Fruit fly (Drosophila melanogaster) whole organism, embryonic: Measurements from ENCODE around the gene Myo95E.

Experiments used
- ATbp ChIP-seq: fragments of 200-800 bp; sonication (Bioruptor generic); optimal IDR thresholded peaks from 2 replicates; lab custom pipeline; 2017; ENCODE audit warnings: missing biosample characterization, mild to moderate bottlenecking, missing genetic modification characterization, missing genetic modification reagents
- Adf1 ChIP-seq: fragments of 200-800 bp; sonication (Bioruptor generic); IDR thresholded peaks from 2 replicates; pipeline ENCODE4 v1.3.6; 2022; ENCODE audit warnings: missing biosample characterization, missing genetic modification characterization
- Bgb ChIP-seq: fragments of 200-800 bp; sonication (Bioruptor generic); IDR thresholded peaks from 2 replicates; pipeline ENCODE4 v1.3.6; 2022; ENCODE audit warnings: missing biosample characterization, missing genetic modification characterization; ENCODE audit not compliant: partially characterized antibody
- CG10431 ChIP-seq: fragments of 200-800 bp; sonication (Bioruptor generic); optimal IDR thresholded peaks from 3 replicates; lab custom pipeline; 2018; ENCODE audit warnings: missing biosample characterization, mild to moderate bottlenecking, missing genetic modification characterization
- CG13624 ChIP-seq: fragments of 200-800 bp; sonication (Bioruptor generic); optimal IDR thresholded peaks from 2 replicates; lab custom pipeline; 2016; ENCODE audit warnings: missing biosample characterization, missing genetic modification characterization
- CG17186 ChIP-seq: fragments of 200-800 bp; sonication (Bioruptor generic); optimal IDR thresholded peaks from 3 replicates; lab custom pipeline; 2017; ENCODE audit warnings: missing biosample characterization, missing genetic modification reagents, missing genetic modification characterization
- CG17385 ChIP-seq: fragments of 200-800 bp; sonication (Bioruptor generic); optimal IDR thresholded peaks from 3 replicates; lab custom pipeline; 2018; ENCODE audit warnings: missing biosample characterization, mild to moderate bottlenecking, missing genetic modification characterization
- CG17829 ChIP-seq: fragments of 200-800 bp; optimal IDR thresholded peaks from 2 replicates; lab custom pipeline; 2019; ENCODE audit warnings: missing biosample characterization, mild to moderate bottlenecking, missing genetic modification characterization, moderate library complexity
- CG2116 ChIP-seq: fragments of 200-800 bp; sonication (Bioruptor generic); optimal IDR thresholded peaks from 3 replicates; lab custom pipeline; 2018; ENCODE audit warnings: missing biosample characterization, mild to moderate bottlenecking, missing genetic modification characterization
- CG2202 ChIP-seq: fragments of 200-800 bp; sonication (Bioruptor generic); optimal IDR thresholded peaks from 2 replicates; lab custom pipeline; 2018; ENCODE audit warnings: missing biosample characterization, mild to moderate bottlenecking, missing genetic modification characterization
- CG31365 ChIP-seq: fragments of 200-800 bp; sonication (Bioruptor generic); optimal IDR thresholded peaks from 2 replicates; lab custom pipeline; 2018; ENCODE audit warnings: missing biosample characterization, mild to moderate bottlenecking, missing genetic modification characterization
- CG3838 ChIP-seq: fragments of 200-800 bp; sonication (Bioruptor generic); optimal IDR thresholded peaks from 3 replicates; lab custom pipeline; 2016; ENCODE audit warnings: missing biosample characterization, missing genetic modification characterization
- CG3995 ChIP-seq: fragments of 200-800 bp; sonication (Bioruptor generic); optimal IDR thresholded peaks from 3 replicates; lab custom pipeline; 2016; ENCODE audit warnings: missing biosample characterization, missing genetic modification characterization
- CG4282 ChIP-seq: fragments of 200-800 bp; sonication (Bioruptor generic); optimal IDR thresholded peaks from 2 replicates; lab custom pipeline; 2016; ENCODE audit warnings: missing biosample characterization, missing genetic modification characterization
- CG43689 ChIP-seq: fragments of 200-800 bp; sonication (Bioruptor generic); IDR thresholded peaks from 2 replicates; pipeline ENCODE4 v1.3.6; 2022; ENCODE audit warnings: missing biosample characterization, missing genetic modification characterization
- CG7786 ChIP-seq: fragments of 200-800 bp; sonication (Bioruptor generic); optimal IDR thresholded peaks from 2 replicates; lab custom pipeline; 2016; ENCODE audit warnings: missing biosample characterization, missing genetic modification characterization
- CG7963 ChIP-seq: fragments of 200-800 bp; sonication (Bioruptor generic); IDR thresholded peaks from 3 replicates; pipeline ENCODE4 v1.3.6; 2022; ENCODE audit warnings: missing biosample characterization, missing genetic modification characterization; ENCODE audit not compliant: partially characterized antibody
- CG7987 ChIP-seq: fragments of 200-800 bp; sonication (Bioruptor generic); optimal IDR thresholded peaks from 2 replicates; lab custom pipeline; 2018; ENCODE audit warnings: missing biosample characterization, mild to moderate bottlenecking, missing genetic modification characterization, moderate library complexity
- CTCF ChIP-seq: fragments of 200-800 bp; sonication (Bioruptor generic); optimal IDR thresholded peaks from 2 replicates; lab custom pipeline; 2017; ENCODE audit warnings: missing biosample characterization, mild to moderate bottlenecking, missing genetic modification characterization, moderate library complexity
- CoRest ChIP-seq: fragments of 200-800 bp; sonication (Bioruptor generic); optimal IDR thresholded peaks from 3 replicates; lab custom pipeline; 2018; ENCODE audit warnings: missing biosample characterization, mild to moderate bottlenecking, missing genetic modification characterization, moderate library complexity
- Dref ChIP-seq: fragments of 200-800 bp; sonication (Bioruptor generic); IDR thresholded peaks from 2 replicates; pipeline ENCODE4 v1.3.6; 2022; ENCODE audit warnings: missing biosample characterization, missing genetic modification characterization
- Ets97D ChIP-seq: fragments of 200-800 bp; sonication (Bioruptor generic); optimal IDR thresholded peaks from 3 replicates; lab custom pipeline; 2016; ENCODE audit warnings: missing biosample characterization, missing genetic modification characterization
- HLH3B ChIP-seq: fragments of 200-800 bp; sonication (Bioruptor generic); IDR thresholded peaks from 2 replicates; pipeline ENCODE4 v1.3.6; 2022; ENCODE audit warnings: missing biosample characterization, missing genetic modification characterization
- MBD-R2 ChIP-seq: fragments of 200-800 bp; sonication (Bioruptor generic); IDR thresholded peaks from 2 replicates; pipeline ENCODE4 v1.3.6; 2022; ENCODE audit warnings: missing biosample characterization, missing genetic modification characterization
- MESR4 ChIP-seq: fragments of 200-800 bp; sonication (Bioruptor generic); optimal IDR thresholded peaks from 2 replicates; lab custom pipeline; 2018; ENCODE audit warnings: missing biosample characterization, mild to moderate bottlenecking, missing genetic modification characterization, moderate library complexity
- Med ChIP-seq: fragments of 200-800 bp; sonication (Bioruptor generic); peaks from one replicate; lab custom pipeline; 2016; ENCODE audit warnings: missing biosample characterization, missing genetic modification characterization, mild to moderate bottlenecking, inconsistent platforms, moderate library complexity
- Nf-YC ChIP-seq: fragments of 200-800 bp; optimal IDR thresholded peaks from 3 replicates; lab custom pipeline; 2019; ENCODE audit warnings: missing biosample characterization, mild to moderate bottlenecking, missing genetic modification characterization, moderate library complexity
- Opbp ChIP-seq: fragments of 200-800 bp; sonication (Bioruptor generic); IDR thresholded peaks from 3 replicates; pipeline ENCODE4 v1.3.6; 2022; ENCODE audit warnings: missing biosample characterization, missing genetic modification characterization; ENCODE audit not compliant: partially characterized antibody
- Poxn ChIP-seq: fragments of 200-800 bp; sonication (Bioruptor generic); IDR thresholded peaks from 2 replicates; pipeline ENCODE4 v1.3.6; 2022; ENCODE audit warnings: missing biosample characterization, missing genetic modification characterization
- Sox102F ChIP-seq: fragments of 200-800 bp; sonication (Bioruptor generic); optimal IDR thresholded peaks from 2 replicates; lab custom pipeline; 2018; ENCODE audit warnings: missing biosample characterization, mild to moderate bottlenecking, missing genetic modification characterization, moderate library complexity
- YL-1 ChIP-seq: fragments of 200-800 bp; sonication (Bioruptor generic); optimal IDR thresholded peaks from 3 replicates; lab custom pipeline; 2017; ENCODE audit warnings: missing biosample characterization, mild to moderate bottlenecking, missing genetic modification characterization
- ab ChIP-seq: fragments of 200-800 bp; sonication (Bioruptor generic); optimal IDR thresholded peaks from 2 replicates; lab custom pipeline; 2016; ENCODE audit warnings: missing biosample characterization, missing genetic modification characterization
- amos ChIP-seq: fragments of 200-800 bp; sonication (Bioruptor generic); IDR thresholded peaks from 2 replicates; pipeline ENCODE4 v1.3.6; 2022; ENCODE audit warnings: missing biosample characterization, missing genetic modification characterization; ENCODE audit not compliant: partially characterized antibody
- bigmax ChIP-seq: fragments of 200-800 bp; sonication (Bioruptor generic); optimal IDR thresholded peaks from 2 replicates; lab custom pipeline; 2018; ENCODE audit warnings: missing biosample characterization, mild to moderate bottlenecking, missing genetic modification characterization
- br ChIP-seq: fragments of >200 bp; optimal IDR thresholded peaks from 2 replicates; lab custom pipeline; 2017
- chinmo ChIP-seq: fragments of 200-800 bp; sonication (Bioruptor generic); IDR thresholded peaks from 4 replicates; pipeline ENCODE4 v1.3.6; 2022; ENCODE audit warnings: missing biosample characterization, missing genetic modification characterization; ENCODE audit not compliant: partially characterized antibody
- dysf ChIP-seq: fragments of 200-800 bp; sonication (Bioruptor generic); IDR thresholded peaks from 3 replicates; pipeline ENCODE4 v1.3.6; 2022; ENCODE audit warnings: missing biosample characterization, missing genetic modification characterization
- eve ChIP-seq, 2 experiments: fragments of >200 bp; optimal IDR thresholded peaks; 2 replicates each; lab custom pipeline; 2017; ENCODE audit warnings: missing biosample characterization in 2 of 2, missing genetic modification characterization in 2 of 2
- gfzf ChIP-seq: fragments of 200-800 bp; sonication (Bioruptor generic); optimal IDR thresholded peaks from 2 replicates; lab custom pipeline; 2016; ENCODE audit warnings: missing biosample characterization, mild to moderate bottlenecking, missing genetic modification characterization, moderate library complexity
- grn ChIP-seq: fragments of 200-800 bp; sonication (Bioruptor generic); optimal IDR thresholded peaks from 3 replicates; lab custom pipeline; 2017; ENCODE audit warnings: missing biosample characterization, missing genetic modification characterization
- hbn ChIP-seq: fragments of 200-800 bp; sonication (Bioruptor generic); IDR thresholded peaks from 2 replicates; pipeline ENCODE4 v1.3.6; 2022; ENCODE audit warnings: missing biosample characterization, missing genetic modification characterization; ENCODE audit not compliant: partially characterized antibody
- jumu ChIP-seq: fragments of 200-800 bp; sonication (Bioruptor generic); optimal IDR thresholded peaks from 3 replicates; lab custom pipeline; 2016; ENCODE audit warnings: missing biosample characterization, missing genetic modification characterization
- nom ChIP-seq: fragments of 200-800 bp; sonication (Bioruptor generic); optimal IDR thresholded peaks from 2 replicates; lab custom pipeline; 2017; ENCODE audit warnings: missing biosample characterization, missing genetic modification characterization, mild to moderate bottlenecking, moderate library complexity, missing genetic modification reagents
- phol ChIP-seq: fragments of 200-800 bp; sonication (Bioruptor generic); optimal IDR thresholded peaks from 3 replicates; lab custom pipeline; 2018; ENCODE audit warnings: missing biosample characterization, mild to moderate bottlenecking, missing genetic modification characterization, moderate library complexity
- psq ChIP-seq: fragments of 200-800 bp; sonication (Bioruptor generic); optimal IDR thresholded peaks from 2 replicates; lab custom pipeline; 2017; ENCODE audit warnings: missing biosample characterization, missing genetic modification characterization
- rib ChIP-seq: fragments of 200-800 bp; sonication (Bioruptor generic); IDR thresholded peaks from 2 replicates; pipeline ENCODE4 v1.3.6; 2022; ENCODE audit warnings: missing biosample characterization, missing genetic modification characterization
- sens ChIP-seq: fragments of 200-800 bp; sonication (Bioruptor generic); peaks from one replicate; lab custom pipeline; 2016; ENCODE audit warnings: missing biosample characterization, missing genetic modification characterization
- sna ChIP-seq: fragments of 200-800 bp; sonication (Bioruptor generic); IDR thresholded peaks from 2 replicates; pipeline ENCODE4 v1.3.6; 2022; ENCODE audit warnings: missing biosample characterization, missing genetic modification characterization; ENCODE audit not compliant: partially characterized antibody
- sr ChIP-seq: fragments of 200-800 bp; sonication (Bioruptor generic); IDR thresholded peaks from 3 replicates; pipeline ENCODE4 v1.3.6; 2022; ENCODE audit warnings: missing biosample characterization, missing genetic modification characterization
- tap ChIP-seq: fragments of 200-800 bp; optimal IDR thresholded peaks from 3 replicates; lab custom pipeline; 2019; ENCODE audit warnings: missing biosample characterization, mild to moderate bottlenecking, missing genetic modification characterization, moderate library complexity
- trh ChIP-seq: fragments of 200-800 bp; sonication (Bioruptor generic); optimal IDR thresholded peaks from 2 replicates; lab custom pipeline; 2016; ENCODE audit warnings: missing biosample characterization, missing genetic modification characterization
- yki ChIP-seq: fragments of >200 bp; optimal IDR thresholded peaks from 3 replicates; lab custom pipeline; 2018

The Myo95E gene

dm6 chr3R:24134580-24134979 lies 26.7 kb downstream of the Myo95E start, which contains the start of gene Sec10 (continued):
- TF ChIP-seq CG7786: no peak
- TF ChIP-seq CTCF (GFP tag; lab: Kevin White, UChicago): peak; percentile 32
- peak; percentile 96 for TF ChIP-seq MBD-R2 (GFP tag; lab: Robert Waterston, UW)
- peak; percentile 77 for TF ChIP-seq Ets97D (GFP tag; lab: Kevin White, UChicago)
- TF ChIP-seq CG7987 (GFP tag; lab: Kevin White, UChicago): peak; percentile 3
- TF ChIP-seq Med (GFP tag; lab: Kevin White, UChicago): peak; percentile 67
- no peak for TF ChIP-seq Adf1 (GFP tag; lab: Robert Waterston, UW)
- TF ChIP-seq CG2202 (tag; lab: Kevin White, UChicago): no peak
- no peak for TF ChIP-seq psq (GFP tag; lab: Kevin White, UChicago)
- no peak for TF ChIP-seq CG31365 (tag; lab: Kevin White, UChicago)
- peak; percentile 36 for TF ChIP-seq bigmax (GFP tag; lab: Kevin White, UChicago)
- peak; percentile 36 for TF ChIP-seq CG2116 (GFP tag; lab: Kevin White, UChicago)
- TF ChIP-seq hbn: peak; percentile 13; the same call in 1 of the 2 replicates
- TF ChIP-seq Poxn (GFP tag; lab: Robert Waterston, UW): no peak
- peak; percentile 83 for TF ChIP-seq YL-1 (GFP tag; lab: Kevin White, UChicago)
- no peak for TF ChIP-seq Nf-YC
- TF ChIP-seq CG3838 (GFP tag; lab: Kevin White, UChicago): peak; percentile 99
- no peak for TF ChIP-seq tap (tag; lab: Kevin White, UChicago)
- peak; percentile 86 for TF ChIP-seq sens (GFP tag; lab: Kevin White, UChicago)
- no peak for TF ChIP-seq trh (GFP tag; lab: Kevin White, UChicago)
- peak; percentile 27 for TF ChIP-seq CG17829
- no peak for TF ChIP-seq eve (GFP tag; optimal IDR thresholded peaks at IDR 0.05; lab: Kevin White, UChicago)
- peak; percentile 15 for TF ChIP-seq CG10431 (GFP tag; lab: Kevin White, UChicago)
- TF ChIP-seq Dref (GFP tag; lab: Robert Waterston, UW): peak; percentile 41
- no peak for TF ChIP-seq nom
- no peak for TF ChIP-seq sr (GFP tag; lab: Robert Waterston, UW)

dm6 chr3R:24130080-24130479 lies 31.2 kb downstream of the Myo95E start, which contains the start of the genes GatB and Tsc1:
GatB (minus strand) TSS chr3R:24130255.
Tsc1 (plus strand) TSS chr3R:24130307.
- TF ChIP-seq Sox102F (GFP tag; lab: Kevin White, UChicago) (no peak), Opbp (GFP tag; lab: Robert Waterston, UW) (0 out of 3 replicates have a peak, but pooled peaks have one; percentile 51), Bgb (GFP tag; lab: Robert Waterston, UW) (peak; percentile 62), dysf (GFP tag; lab: Robert Waterston, UW) (no peak), rib (GFP tag; lab: Robert Waterston, UW) (0 out of 2 replicates have a peak, but pooled peaks have one; percentile 21), CG17385 (GFP tag; lab: Kevin White, UChicago) (peak; percentile 46), CG3995 (GFP tag; lab: Kevin White, UChicago) (peak; percentile 53), chinmo (0 out of 4 replicates have a peak, but pooled peaks have one; percentile 18), HLH3B (GFP tag; lab: Robert Waterston, UW) (no peak), ab (GFP tag; lab: Kevin White, UChicago) (no peak), CoRest (tag; lab: Kevin White, UChicago) (no peak), CG13624 (no peak), br (no peak), yki (lab: Kevin White, UChicago) (no peak), CG17186 (GFP tag; lab: Kevin White, UChicago) (peak; percentile 81), CG7963 (GFP tag; lab: Robert Waterston, UW) (peak; percentile 37; the same call in 1 of the 3 replicates), phol (tag; lab: Kevin White, UChicago) (peak; percentile 3), jumu (GFP tag; lab: Kevin White, UChicago) (no peak), sna (GFP tag; lab: Robert Waterston, UW) (peak; percentile 46; the same call in 1 of the 2 replicates), amos (GFP tag; lab: Robert Waterston, UW) (peak; percentile 51), grn (GFP tag; lab: Kevin White, UChicago) (peak; percentile 81), CG43689 (GFP tag; lab: Robert Waterston, UW) (no peak), CG4282 (GFP tag; lab: Kevin White, UChicago) (no peak), gfzf (GFP tag; lab: Kevin White, UChicago) (peak; percentile 5), MESR4 (GFP tag; lab: Kevin White, UChicago) (peak; percentile 56), ATbp (GFP tag; lab: Kevin White, UChicago) (no peak)
